Fruit fly (Drosophila melanogaster) whole organism, embryonic: ENCODE results near the gene CG31178.

Source experiments
- Atf-2 ChIP-seq: fragments of 200-800 bp; sonication (Bioruptor generic); optimal IDR thresholded peaks from 2 replicates; lab custom pipeline; 2016; ENCODE audit warnings: missing biosample characterization, missing genetic modification characterization
- Atf3 ChIP-seq: fragments of 200-800 bp; sonication (Bioruptor generic); optimal IDR thresholded peaks from 3 replicates; lab custom pipeline; 2016; ENCODE audit warnings: missing biosample characterization, missing genetic modification characterization
- BEAF-32 ChIP-seq: fragments of 200-800 bp; sonication (Bioruptor generic); optimal IDR thresholded peaks from 3 replicates; lab custom pipeline; 2017; ENCODE audit warnings: missing biosample characterization, missing genetic modification characterization, mild to moderate bottlenecking, moderate library complexity, missing genetic modification reagents
- CG1024 ChIP-seq: fragments of 200-800 bp; sonication (Bioruptor generic); IDR thresholded peaks from 2 replicates; pipeline ENCODE4 v1.3.6; 2022; ENCODE audit warnings: missing biosample characterization, missing genetic modification characterization
- CG10959 ChIP-seq: fragments of 200-800 bp; sonication (Bioruptor generic); IDR thresholded peaks from 2 replicates; pipeline ENCODE4 v1.3.6; 2022; ENCODE audit warnings: missing biosample characterization, missing genetic modification characterization
- CG11247 ChIP-seq: fragments of 200-800 bp; sonication (Bioruptor generic); IDR thresholded peaks from 2 replicates; pipeline ENCODE4 v1.3.6; 2022; ENCODE audit warnings: missing biosample characterization, missing genetic modification characterization
- CG1233 ChIP-seq: fragments of 200-800 bp; sonication (Bioruptor generic); optimal IDR thresholded peaks from 4 replicates; lab custom pipeline; 2018; ENCODE audit warnings: missing biosample characterization, mild to moderate bottlenecking, missing genetic modification characterization
- CG12744 ChIP-seq: fragments of 200-800 bp; sonication (Bioruptor generic); optimal IDR thresholded peaks from 2 replicates; lab custom pipeline; 2016; ENCODE audit warnings: missing biosample characterization, missing genetic modification characterization
- CG14014 ChIP-seq: fragments of 200-800 bp; sonication (Bioruptor generic); IDR thresholded peaks from 2 replicates; pipeline ENCODE4 v1.3.6; 2022; ENCODE audit warnings: missing biosample characterization, missing genetic modification characterization
- CG14441 ChIP-seq: fragments of 200-800 bp; sonication (Bioruptor generic); IDR thresholded peaks from 2 replicates; pipeline ENCODE4 v1.3.6; 2022; ENCODE audit warnings: missing biosample characterization, missing genetic modification characterization
- CG15696 ChIP-seq: fragments of 200-800 bp; sonication (Bioruptor generic); optimal IDR thresholded peaks from 2 replicates; lab custom pipeline; 2019; ENCODE audit warnings: missing biosample characterization, mild to moderate bottlenecking, missing genetic modification characterization, moderate library complexity
- CG17568 ChIP-seq: fragments of 200-800 bp; sonication (Bioruptor generic); optimal IDR thresholded peaks from 2 replicates; lab custom pipeline; 2018; ENCODE audit warnings: missing biosample characterization, mild to moderate bottlenecking, missing genetic modification characterization, moderate library complexity
- CG2678 ChIP-seq: fragments of 200-800 bp; sonication (Bioruptor generic); optimal IDR thresholded peaks from 3 replicates; lab custom pipeline; 2019; ENCODE audit warnings: missing biosample characterization, mild to moderate bottlenecking, missing genetic modification characterization, moderate library complexity
- CG31388 ChIP-seq: fragments of 200-800 bp; sonication (Bioruptor generic); optimal IDR thresholded peaks from 2 replicates; lab custom pipeline; 2016; ENCODE audit warnings: missing biosample characterization, missing genetic modification characterization
- CG32772 ChIP-seq: fragments of 200-800 bp; sonication (Bioruptor generic); IDR thresholded peaks from 2 replicates; pipeline ENCODE4 v1.3.6; 2022; ENCODE audit warnings: missing biosample characterization, missing genetic modification characterization
- CG4360 ChIP-seq: fragments of 200-800 bp; sonication (Bioruptor generic); IDR thresholded peaks from 2 replicates; pipeline ENCODE4 v1.3.6; 2022; ENCODE audit warnings: missing biosample characterization, missing genetic modification characterization
- CG6791 ChIP-seq: fragments of 200-800 bp; sonication (Bioruptor generic); IDR thresholded peaks from 3 replicates; pipeline ENCODE4 v1.3.6; 2022; ENCODE audit warnings: missing biosample characterization, missing genetic modification characterization; ENCODE audit not compliant: partially characterized antibody
- CG7372 ChIP-seq: fragments of 200-800 bp; sonication (Bioruptor generic); IDR thresholded peaks from 2 replicates; pipeline ENCODE4 v1.3.6; 2022; ENCODE audit warnings: missing biosample characterization, missing genetic modification characterization
- CG7786 ChIP-seq: fragments of 200-800 bp; sonication (Bioruptor generic); optimal IDR thresholded peaks from 2 replicates; lab custom pipeline; 2016; ENCODE audit warnings: missing biosample characterization, missing genetic modification characterization
- CG8765 ChIP-seq: fragments of 200-800 bp; sonication (Bioruptor generic); IDR thresholded peaks from 2 replicates; pipeline ENCODE4 v1.3.6; 2022; ENCODE audit warnings: missing biosample characterization, missing genetic modification characterization
- CHES-1-like ChIP-seq: fragments of 200-800 bp; sonication (Bioruptor generic); optimal IDR thresholded peaks from 2 replicates; lab custom pipeline; 2016; ENCODE audit warnings: missing biosample characterization, missing genetic modification characterization
- Doc2 ChIP-seq: fragments of 200-800 bp; sonication (Bioruptor generic); IDR thresholded peaks from 2 replicates; pipeline ENCODE4 v1.3.6; 2022; ENCODE audit warnings: missing biosample characterization, missing genetic modification characterization
- HmgZ ChIP-seq: fragments of 200-800 bp; sonication (Bioruptor generic); optimal IDR thresholded peaks from 2 replicates; lab custom pipeline; 2018; ENCODE audit warnings: missing biosample characterization, mild to moderate bottlenecking, missing genetic modification characterization
- Hmx ChIP-seq: fragments of 200-800 bp; sonication (Bioruptor generic); optimal IDR thresholded peaks from 2 replicates; lab custom pipeline; 2016; ENCODE audit warnings: missing biosample characterization, missing genetic modification characterization
- Hr51 ChIP-seq, 2 experiments: fragments of 200-800 bp; sonication (Bioruptor generic); optimal IDR thresholded peaks; 2 replicates in 1 of 2; 3 replicates in 1 of 2; lab custom pipeline; 2016 to 2018; ENCODE audit warnings: missing biosample characterization in 2 of 2, missing genetic modification characterization in 2 of 2, mild to moderate bottlenecking in 1 of 2, moderate library complexity in 1 of 2
- Lim3 ChIP-seq: fragments of 200-800 bp; sonication (Bioruptor generic); IDR thresholded peaks from 2 replicates; pipeline ENCODE4 v1.3.6; 2022; ENCODE audit warnings: missing biosample characterization, missing genetic modification characterization
- Lpt ChIP-seq: fragments of >200 bp; optimal IDR thresholded peaks from 2 replicates; lab custom pipeline; 2018; ENCODE audit warnings: missing biosample characterization, missing genetic modification characterization
- Mrtf ChIP-seq: fragments of 200-800 bp; sonication (Bioruptor generic); IDR thresholded peaks from 3 replicates; pipeline ENCODE4 v1.3.6; 2022; ENCODE audit warnings: missing biosample characterization, missing genetic modification characterization
- Nf-YB ChIP-seq: fragments of 200-800 bp; sonication (Bioruptor generic); optimal IDR thresholded peaks from 3 replicates; lab custom pipeline; 2019; ENCODE audit warnings: missing biosample characterization, mild to moderate bottlenecking, missing genetic modification characterization, moderate library complexity
- Poxn ChIP-seq: fragments of 200-800 bp; sonication (Bioruptor generic); IDR thresholded peaks from 2 replicates; pipeline ENCODE4 v1.3.6; 2022; ENCODE audit warnings: missing biosample characterization, missing genetic modification characterization
- Scr ChIP-seq: fragments of 200-800 bp; sonication (Bioruptor generic); IDR thresholded peaks from 2 replicates; pipeline ENCODE4 v1.3.6; 2022; ENCODE audit warnings: missing biosample characterization, missing genetic modification characterization; ENCODE audit not compliant: partially characterized antibody
- Xbp1 ChIP-seq: fragments of 200-800 bp; sonication (Bioruptor generic); optimal IDR thresholded peaks from 3 replicates; lab custom pipeline; 2016; ENCODE audit warnings: missing biosample characterization, mild to moderate bottlenecking, missing genetic modification characterization
- ase ChIP-seq: fragments of 200-800 bp; sonication (Bioruptor generic); IDR thresholded peaks from 3 replicates; pipeline ENCODE4 v1.3.6; 2022; ENCODE audit warnings: missing biosample characterization, missing genetic modification characterization
- chif ChIP-seq, 2 experiments: fragments of 200-800 bp; sonication (Bioruptor generic); optimal IDR thresholded peaks; 3 replicates each; lab custom pipeline; 2016; ENCODE audit warnings: missing biosample characterization in 2 of 2, missing genetic modification characterization in 2 of 2
- crc ChIP-seq: fragments of 200-800 bp; sonication (Bioruptor generic); optimal IDR thresholded peaks from 2 replicates; lab custom pipeline; 2016; ENCODE audit warnings: missing biosample characterization, missing genetic modification characterization
- dm ChIP-seq: fragments of 200-800 bp; sonication (Bioruptor generic); optimal IDR thresholded peaks from 3 replicates; lab custom pipeline; 2016; ENCODE audit warnings: missing biosample characterization, missing genetic modification characterization
- eve ChIP-seq, 2 experiments: fragments of >200 bp; optimal IDR thresholded peaks; 2 replicates each; lab custom pipeline; 2017; ENCODE audit warnings: missing biosample characterization in 2 of 2, missing genetic modification characterization in 2 of 2
- ewg ChIP-seq: fragments of 200-800 bp; sonication (Bioruptor generic); optimal IDR thresholded peaks from 3 replicates; lab custom pipeline; 2017; ENCODE audit warnings: mild to moderate bottlenecking, missing biosample characterization, missing genetic modification reagents, missing genetic modification characterization
- eyg ChIP-seq: fragments of 200-800 bp; sonication (Bioruptor generic); optimal IDR thresholded peaks from 3 replicates; lab custom pipeline; 2016; ENCODE audit warnings: missing biosample characterization, missing genetic modification characterization
- fru ChIP-seq: fragments of >200 bp; optimal IDR thresholded peaks from 2 replicates; lab custom pipeline; 2017
- gcm ChIP-seq: fragments of 200-800 bp; sonication (Bioruptor generic); optimal IDR thresholded peaks from 2 replicates; lab custom pipeline; 2019; ENCODE audit warnings: missing biosample characterization, mild to moderate bottlenecking, missing genetic modification characterization, moderate library complexity
- lab ChIP-seq: fragments of 200-800 bp; sonication (Bioruptor generic); optimal IDR thresholded peaks from 3 replicates; lab custom pipeline; 2017; ENCODE audit warnings: missing biosample characterization, missing genetic modification characterization, mild to moderate bottlenecking, moderate library complexity, missing genetic modification reagents
- nerfin-1 ChIP-seq: fragments of 200-800 bp; sonication (Bioruptor generic); optimal IDR thresholded peaks from 3 replicates; lab custom pipeline; 2019; ENCODE audit warnings: missing biosample characterization, mild to moderate bottlenecking, missing genetic modification characterization, moderate library complexity
- pho ChIP-seq: fragments of 200-800 bp; sonication (Bioruptor generic); optimal IDR thresholded peaks from 2 replicates; lab custom pipeline; 2016; ENCODE audit warnings: missing biosample characterization, missing genetic modification characterization
- row ChIP-seq: fragments of 200-800 bp; sonication (Bioruptor generic); IDR thresholded peaks from 3 replicates; pipeline ENCODE4 v1.3.6; 2022; ENCODE audit warnings: missing biosample characterization, missing genetic modification characterization
- sd ChIP-seq: fragments of 200-800 bp; sonication (Bioruptor generic); optimal IDR thresholded peaks from 3 replicates; lab custom pipeline; 2018; ENCODE audit warnings: missing biosample characterization, mild to moderate bottlenecking, missing genetic modification characterization, moderate library complexity
- sens-2 ChIP-seq: fragments of 200-800 bp; sonication (Bioruptor generic); IDR thresholded peaks from 2 replicates; pipeline ENCODE4 v1.3.6; 2022; ENCODE audit warnings: missing biosample characterization, missing genetic modification characterization
- sob ChIP-seq: fragments of 200-800 bp; sonication (Bioruptor generic); IDR thresholded peaks from 2 replicates; pipeline ENCODE4 v1.3.6; 2022; ENCODE audit warnings: missing biosample characterization, missing genetic modification characterization
- tin ChIP-seq: fragments of 200-800 bp; sonication (Bioruptor generic); optimal IDR thresholded peaks from 3 replicates; lab custom pipeline; 2016; ENCODE audit warnings: missing biosample characterization, missing genetic modification characterization
- tio ChIP-seq: fragments of 200-800 bp; sonication (Bioruptor generic); optimal IDR thresholded peaks from 2 replicates; lab custom pipeline; 2017; ENCODE audit warnings: missing biosample characterization, missing genetic modification characterization, inconsistent platforms
- wdn ChIP-seq: fragments of 200-800 bp; sonication (Bioruptor generic); IDR thresholded peaks from 2 replicates; pipeline ENCODE4 v1.3.6; 2022; ENCODE audit warnings: missing biosample characterization, missing genetic modification characterization
- zfh1 ChIP-seq: fragments of 200-800 bp; sonication (Bioruptor generic); IDR thresholded peaks from 3 replicates; pipeline ENCODE4 v1.3.6; 2022; ENCODE audit warnings: missing biosample characterization, missing genetic modification characterization

CG31178 gene

DNA sequence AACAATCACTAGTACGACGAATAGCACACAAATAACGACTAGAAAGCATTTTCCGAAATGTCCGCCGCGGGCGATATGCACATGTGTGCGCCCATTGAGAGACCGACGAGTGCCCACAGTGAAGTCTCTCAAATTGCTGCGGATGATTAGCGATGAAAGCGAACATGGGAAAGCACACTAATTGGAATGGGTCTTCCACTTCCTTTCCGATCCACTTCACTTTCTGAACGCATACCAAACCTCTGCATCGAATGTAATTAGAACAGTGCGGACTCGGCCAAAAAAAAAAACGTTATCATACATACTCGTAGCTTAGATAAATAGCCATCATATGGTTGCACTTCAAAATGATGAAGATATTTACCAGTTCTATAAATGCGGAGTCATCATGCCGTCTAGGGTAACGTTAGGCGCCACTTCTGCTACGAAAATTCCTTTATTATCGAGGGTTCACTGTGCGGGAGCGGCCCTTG is 23.5 kb upstream of the CG31178 start (continued):
- TF ChIP-seq gcm (GFP tag; lab: Kevin White, UChicago) (no peak), Nf-YB (GFP tag; lab: Kevin White, UChicago) (no peak), tin (GFP tag; lab: Kevin White, UChicago) (no peak), CG8765 (GFP tag; lab: Robert Waterston, UW) (0 out of 2 replicates have a peak, but pooled peaks have one; percentile 35), CG15696 (tag; lab: Kevin White, UChicago) (peak; percentile 30), eve (GFP tag; optimal IDR thresholded peaks at IDR 0.05; lab: Kevin White, UChicago) (peak in 1 of 2 experiments; percentile 77), tio (peak; percentile 27), HmgZ (tag; lab: Kevin White, UChicago) (no peak), CG17568 (no peak), CG6791 (GFP tag; lab: Robert Waterston, UW) (no peak), CG1233 (GFP tag; lab: Kevin White, UChicago) (no peak), CG31388 (GFP tag; lab: Kevin White, UChicago) (no peak), Mrtf (GFP tag; lab: Robert Waterston, UW) (0 out of 3 replicates have a peak, but pooled peaks have one; percentile 40), Lim3 (GFP tag; lab: Robert Waterston, UW) (no peak), row (GFP tag; lab: Robert Waterston, UW) (peak; percentile 74), Atf3 (GFP tag; lab: Kevin White, UChicago) (peak; percentile 12), pho (GFP tag; lab: Kevin White, UChicago) (no peak), Xbp1 (peak; percentile 59), CG14014 (GFP tag; lab: Robert Waterston, UW) (no peak), CG12744 (GFP tag; lab: Kevin White, UChicago) (no peak), CG10959 (GFP tag; lab: Robert Waterston, UW) (0 out of 2 replicates have a peak, but pooled peaks have one; percentile 28), chif (GFP tag; optimal IDR thresholded peaks at IDR 0.05; lab: Kevin White, UChicago) (peak; percentile 37 to 67), fru (no peak), sob (GFP tag; lab: Robert Waterston, UW) (peak; percentile 53; the same call in 1 of the 2 replicates), Atf-2 (GFP tag; lab: Kevin White, UChicago) (peak; percentile 0), sd (tag; lab: Kevin White, UChicago) (peak; percentile 50), CG32772 (GFP tag; lab: Robert Waterston, UW) (peak; percentile 54), nerfin-1 (tag; lab: Kevin White, UChicago) (peak; percentile 36), Hmx (GFP tag; lab: Kevin White, UChicago) (no peak), Poxn (GFP tag; lab: Robert Waterston, UW) (no peak), CG7786 (GFP tag; lab: Kevin White, UChicago) (peak; percentile 23), zfh1 (GFP tag; lab: Robert Waterston, UW) (no peak), CG4360 (GFP tag; lab: Robert Waterston, UW) (no peak), Doc2 (GFP tag; lab: Robert Waterston, UW) (no peak), CHES-1-like (GFP tag; lab: Kevin White, UChicago) (peak; percentile 62), Lpt (GFP tag; lab: Kevin White, UChicago) (no peak), Hr51 (GFP tag; optimal IDR thresholded peaks at IDR 0.05; lab: Kevin White, UChicago) (peak; percentile 34 to 38), sens-2 (GFP tag; lab: Robert Waterston, UW) (no peak), eyg (GFP tag; lab: Kevin White, UChicago) (no peak), crc (peak; percentile 18), ase (GFP tag; lab: Robert Waterston, UW) (0 out of 3 replicates have a peak, but pooled peaks have one; percentile 30), CG1024 (GFP tag; lab: Robert Waterston, UW) (0 out of 2 replicates have a peak, but pooled peaks have one; percentile 1), CG11247 (GFP tag; lab: Robert Waterston, UW) (no peak), dm (GFP tag; lab: Kevin White, UChicago) (no peak), BEAF-32 (GFP tag; lab: Kevin White, UChicago) (no peak), CG2678 (tag; lab: Kevin White, UChicago) (peak; percentile 45), wdn (GFP tag; lab: Robert Waterston, UW) (no peak), ewg (GFP tag; lab: Kevin White, UChicago) (peak; percentile 25), CG14441 (no peak), CG7372 (GFP tag; lab: Robert Waterston, UW) (no peak), Scr (GFP tag; lab: Robert Waterston, UW) (no peak), lab (GFP tag; lab: Kevin White, UChicago) (peak; percentile 38)
